Fruit fly (Drosophila melanogaster) whole organism, embryonic: ENCODE measurements around the gene CG10132.

ENCODE experiments used
- CG1233 ChIP-seq: fragments of 200-800 bp; sonication (Bioruptor generic); optimal IDR thresholded peaks from 4 replicates; lab custom pipeline; 2018; ENCODE audit warnings: missing biosample characterization, mild to moderate bottlenecking, missing genetic modification characterization
- CG14965 ChIP-seq: fragments of 200-800 bp; sonication (Bioruptor generic); optimal IDR thresholded peaks from 2 replicates; lab custom pipeline; 2016; ENCODE audit warnings: missing biosample characterization, missing genetic modification characterization, borderline replicate concordance
- CG7745 ChIP-seq: fragments of 200-800 bp; sonication (Bioruptor generic); optimal IDR thresholded peaks from 2 replicates; lab custom pipeline; 2018; ENCODE audit warnings: missing biosample characterization, mild to moderate bottlenecking, missing genetic modification characterization, moderate library complexity
- Hr39 ChIP-seq: fragments of >200 bp; optimal IDR thresholded peaks from 2 replicates; lab custom pipeline; 2017
- tin ChIP-seq: fragments of 200-800 bp; sonication (Bioruptor generic); optimal IDR thresholded peaks from 3 replicates; lab custom pipeline; 2016; ENCODE audit warnings: missing biosample characterization, missing genetic modification characterization

DNA sequence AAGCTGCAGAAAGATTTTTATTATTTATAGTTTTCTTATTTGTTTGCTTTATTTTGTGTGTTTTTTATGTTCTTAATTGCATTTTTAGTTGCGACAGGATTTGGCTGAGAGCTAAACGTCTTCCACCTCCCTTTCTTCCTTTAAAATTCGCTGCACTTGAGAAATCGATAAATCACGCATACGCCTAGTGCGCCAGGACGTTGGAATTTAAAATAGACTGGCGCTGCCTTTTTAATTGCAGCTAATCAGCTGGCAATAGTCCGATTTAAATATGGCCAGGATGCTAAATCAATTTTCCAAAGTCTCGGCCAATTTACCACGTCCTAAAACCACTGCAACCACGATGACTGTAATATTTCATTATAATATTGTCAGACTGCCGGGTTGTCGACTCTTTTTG lies 8.2 kb downstream of the CG10132 start:
- TF ChIP-seq CG14965 (no peak), tin (GFP tag; lab: Kevin White, UChicago) (no peak), CG1233 (GFP tag; lab: Kevin White, UChicago) (no peak), Hr39 (lab: Kevin White, UChicago) (no peak), CG7745 (tag; lab: Kevin White, UChicago) (no peak)
